Worm (Caenorhabditis elegans) whole organism, L3 larva: ENCODE results near the gene ndab-1.
A peak's percentile ranks its signal among the peaks of the same experiment; 100 is the strongest.

Experiments used
- aly-2 ChIP-seq: fragments of 150-350 bp; optimal IDR thresholded peaks from 2 replicates; lab custom pipeline; 2014; ENCODE audit warnings: missing biosample characterization, missing genetic modification characterization
- ama-1 ChIP-seq: fragments of 150-350 bp; optimal IDR thresholded peaks from 2 replicates; lab custom pipeline; 2018
- ceh-16 ChIP-seq: sonication (generic microtip); optimal IDR thresholded peaks from 2 replicates; lab custom pipeline; 2017; ENCODE audit warnings: missing biosample characterization, missing genetic modification characterization
- ceh-82 ChIP-seq: fragments of 150-350 bp; optimal IDR thresholded peaks from 2 replicates; lab custom pipeline; 2014; ENCODE audit warnings: missing biosample characterization, missing genetic modification characterization
- daf-12 ChIP-seq: fragments of 150-350 bp; optimal IDR thresholded peaks from 2 replicates; lab custom pipeline; 2014; ENCODE audit warnings: missing biosample characterization, missing genetic modification reagents, missing genetic modification characterization
- elt-1 ChIP-seq: fragments of 150-350 bp; optimal IDR thresholded peaks from 2 replicates; lab custom pipeline; 2014; ENCODE audit warnings: missing biosample characterization, missing genetic modification characterization
- elt-2 ChIP-seq: sonication (generic microtip); optimal IDR thresholded peaks from 2 replicates; lab custom pipeline; 2016; ENCODE audit warnings: missing genetic modification reagents, mild to moderate bottlenecking, missing genetic modification characterization, missing compliant biosample characterization
- elt-3 ChIP-seq, 3 experiments: fragments of 150-350 bp in 1 of 3; sonication (generic microtip) in 2 of 3; optimal IDR thresholded peaks; 2 replicates in 2 of 3; 4 replicates in 1 of 3; lab custom pipeline; 2014 to 2017; ENCODE audit warnings: missing biosample characterization in 3 of 3, missing genetic modification characterization in 3 of 3
- eor-1 ChIP-seq, 2 experiments: fragments of 150-350 bp; optimal IDR thresholded peaks; 2 replicates each; lab custom pipeline; 2014 to 2018; ENCODE audit warnings: missing biosample characterization in 2 of 2, missing genetic modification characterization in 2 of 2
- fkh-10 ChIP-seq: sonication (generic microtip); optimal IDR thresholded peaks from 2 replicates; lab custom pipeline; 2017; ENCODE audit warnings: missing biosample characterization, missing genetic modification reagents, missing genetic modification characterization
- fkh-2 ChIP-seq: fragments of 150-350 bp; optimal IDR thresholded peaks from 2 replicates; lab custom pipeline; 2014; ENCODE audit warnings: missing biosample characterization, missing genetic modification reagents, missing genetic modification characterization
- fos-1 ChIP-seq: fragments of 150-350 bp; optimal IDR thresholded peaks from 2 replicates; lab custom pipeline; 2014; ENCODE audit warnings: missing biosample characterization, missing genetic modification characterization
- hmg-11 ChIP-seq: sonication (generic microtip); optimal IDR thresholded peaks from 2 replicates; lab custom pipeline; 2016; ENCODE audit warnings: missing genetic modification characterization, missing compliant biosample characterization
- jun-1 ChIP-seq: fragments of 150-350 bp; optimal IDR thresholded peaks from 2 replicates; lab custom pipeline; 2014; ENCODE audit warnings: missing biosample characterization, missing genetic modification reagents, missing genetic modification characterization
- lin-15B ChIP-seq: fragments of 150-350 bp; optimal IDR thresholded peaks from 2 replicates; lab custom pipeline; 2014; ENCODE audit warnings: missing biosample characterization, missing genetic modification characterization
- lin-39 ChIP-seq: fragments of 150-350 bp; optimal IDR thresholded peaks from 2 replicates; lab custom pipeline; 2018; ENCODE audit warnings: missing biosample characterization, missing genetic modification reagents, missing genetic modification characterization
- lsy-12 ChIP-seq: sonication (generic microtip); optimal IDR thresholded peaks from 2 replicates; lab custom pipeline; 2016; ENCODE audit warnings: mild to moderate bottlenecking, missing genetic modification characterization, missing compliant biosample characterization
- mdl-1 ChIP-seq: fragments of 150-350 bp; optimal IDR thresholded peaks from 2 replicates; lab custom pipeline; 2014; ENCODE audit warnings: missing biosample characterization, missing genetic modification characterization
- nfya-1 ChIP-seq: sonication (generic microtip); optimal IDR thresholded peaks from 2 replicates; lab custom pipeline; 2017; ENCODE audit warnings: missing genetic modification characterization, mild to moderate bottlenecking, missing compliant biosample characterization, antibody characterized with exemption, moderate library complexity; ENCODE audit not compliant: insufficient read depth
- nhr-11 ChIP-seq: fragments of 150-350 bp; optimal IDR thresholded peaks from 2 replicates; lab custom pipeline; 2014; ENCODE audit warnings: missing biosample characterization, missing genetic modification characterization
- nhr-12 ChIP-seq: fragments of 150-350 bp; optimal IDR thresholded peaks from 2 replicates; lab custom pipeline; 2014; ENCODE audit warnings: missing biosample characterization, missing genetic modification characterization
- nhr-237 ChIP-seq: fragments of 150-350 bp; optimal IDR thresholded peaks from 2 replicates; lab custom pipeline; 2014; ENCODE audit warnings: missing biosample characterization, missing genetic modification characterization
- nhr-25 ChIP-seq: sonication (generic microtip); optimal IDR thresholded peaks from 2 replicates; lab custom pipeline; 2017; ENCODE audit warnings: missing biosample characterization, missing genetic modification characterization
- nhr-28 ChIP-seq: fragments of 150-350 bp; optimal IDR thresholded peaks from 2 replicates; lab custom pipeline; 2014; ENCODE audit warnings: missing biosample characterization, missing genetic modification characterization
- nhr-43 ChIP-seq: sonication (generic microtip); optimal IDR thresholded peaks from 2 replicates; lab custom pipeline; 2016; ENCODE audit warnings: mild to moderate bottlenecking, missing genetic modification characterization, missing compliant biosample characterization; ENCODE audit not compliant: poor library complexity, severe bottlenecking
- nhr-67 ChIP-seq: fragments of 150-350 bp; optimal IDR thresholded peaks from 2 replicates; lab custom pipeline; 2014; ENCODE audit warnings: missing biosample characterization, missing genetic modification characterization
- nhr-77 ChIP-seq: fragments of 150-350 bp; optimal IDR thresholded peaks from 2 replicates; lab custom pipeline; 2014; ENCODE audit warnings: missing biosample characterization, missing genetic modification characterization
- pha-4 ChIP-seq: fragments of 150-350 bp; optimal IDR thresholded peaks from 2 replicates; lab custom pipeline; 2014; ENCODE audit warnings: missing biosample characterization, missing genetic modification reagents, missing genetic modification characterization
- pqm-1 ChIP-seq: fragments of 150-350 bp; optimal IDR thresholded peaks from 2 replicates; lab custom pipeline; 2017; ENCODE audit warnings: missing biosample characterization, missing genetic modification characterization, inconsistent platforms
- skn-1 ChIP-seq: fragments of 150-350 bp; optimal IDR thresholded peaks from 2 replicates; lab custom pipeline; 2014; ENCODE audit warnings: missing biosample characterization, missing genetic modification characterization
- snpc-4 ChIP-seq: fragments of 150-350 bp; optimal IDR thresholded peaks from 2 replicates; lab custom pipeline; 2014; ENCODE audit warnings: missing biosample characterization, missing genetic modification characterization
- tbx-2 ChIP-seq: sonication (generic microtip); optimal IDR thresholded peaks from 2 replicates; lab custom pipeline; 2016; ENCODE audit warnings: mild to moderate bottlenecking, missing genetic modification characterization, missing compliant biosample characterization
- unc-62 ChIP-seq: fragments of 150-350 bp; sonication (generic microtip); optimal IDR thresholded peaks from 4 replicates; lab custom pipeline; 2014; ENCODE audit warnings: missing biosample characterization, missing genetic modification reagents, missing genetic modification characterization
- ztf-4 ChIP-seq: fragments of 150-350 bp; optimal IDR thresholded peaks from 2 replicates; lab custom pipeline; 2014; ENCODE audit warnings: missing biosample characterization, missing genetic modification characterization

ndab-1 gene

ce11 chrIII:11915666-11916065, at the start of gene ndab-1, which contains the start of gene npp-16:
TSS of gene ndab-1 (minus strand) at chrIII:11915712.
TSS of gene npp-16 (plus strand) at chrIII:11915928.
- TF ChIP-seq nfya-1 (tag; lab: Kevin White, UChicago) (peak; percentile 54), lin-15B (tag; lab: Kevin White, UChicago) (peak; percentile 33), pha-4 (tag; lab: Kevin White, UChicago) (peak; percentile 6), nhr-43 (no peak), hmg-11 (tag; lab: Kevin White, UChicago) (peak; percentile 24)

- TF ChIP-seq hmg-11 (tag; lab: Kevin White, UChicago) = no peak
- TF ChIP-seq pqm-1 (tag; lab: Kevin White, UChicago) = no peak
- no peak for TF ChIP-seq ceh-16 (tag; lab: Kevin White, UChicago)
- TF ChIP-seq tbx-2 (tag; lab: Kevin White, UChicago) = no peak
- no peak for TF ChIP-seq ceh-82 (tag; lab: Kevin White, UChicago)
- TF ChIP-seq lin-15B (tag; lab: Kevin White, UChicago) = no peak
- TF ChIP-seq nhr-237 (tag; lab: Kevin White, UChicago) = no peak
- TF ChIP-seq fkh-2 (tag; lab: Kevin White, UChicago) = no peak
- no peak for TF ChIP-seq snpc-4 (tag; lab: Kevin White, UChicago)
- TF ChIP-seq nhr-11 = no peak
- TF ChIP-seq nhr-67 (tag; lab: Kevin White, UChicago) = no peak
- TF ChIP-seq ztf-4 = no peak
- TF ChIP-seq nhr-25 (tag; lab: Kevin White, UChicago) = no peak
- no peak for TF ChIP-seq nhr-28 (tag; lab: Kevin White, UChicago)
- TF ChIP-seq nhr-77 = no peak
- TF ChIP-seq unc-62 (GFP tag; lab: Kevin White, UChicago) = no peak
- no peak for TF ChIP-seq elt-1 (tag; lab: Kevin White, UChicago)
- no peak for TF ChIP-seq fos-1 (tag; lab: Kevin White, UChicago)
- no peak for TF ChIP-seq mdl-1 (tag; lab: Kevin White, UChicago)
These were observed 44.6 kb upstream of the ndab-1 start, which contains the start of gene top-3 for ce11 chrIII:11960080-11960479. TSS of gene top-3 (minus strand) at chrIII:11960180.

- TF ChIP-seq nfya-1 (tag; lab: Kevin White, UChicago) = peak; percentile 85
- TF ChIP-seq nhr-28 (tag; lab: Kevin White, UChicago) = no peak
These were observed 38.6 kb upstream of the ndab-1 start for ce11 chrIII:11954150-11954549.

- TF ChIP-seq lsy-12 = no peak
- TF ChIP-seq lin-39 (tag; lab: Kevin White, UChicago) = no peak
- TF ChIP-seq fos-1 (tag; lab: Kevin White, UChicago) = no peak
- no peak for TF ChIP-seq daf-12 (tag; lab: Kevin White, UChicago)
- no peak for TF ChIP-seq jun-1 (tag; lab: Kevin White, UChicago)
- no peak for TF ChIP-seq nhr-237 (tag; lab: Kevin White, UChicago)
- TF ChIP-seq eor-1 (tag; optimal IDR thresholded peaks at IDR 0.05; lab: Kevin White, UChicago) = no peak
- TF ChIP-seq nhr-67 (tag; lab: Kevin White, UChicago) = no peak
- no peak for TF ChIP-seq nhr-11
- TF ChIP-seq aly-2 (tag; lab: Kevin White, UChicago) = no peak
- no peak for TF ChIP-seq skn-1 (tag; lab: Kevin White, UChicago)
- TF ChIP-seq nhr-25 (tag; lab: Kevin White, UChicago) = no peak
- TF ChIP-seq fkh-10 (GFP tag; lab: Kevin White, UChicago) = no peak
- no peak for TF ChIP-seq lin-15B (tag; lab: Kevin White, UChicago)
- TF ChIP-seq ama-1 (lab: Kevin White, UChicago) = no peak
These were observed 35.6 kb upstream of the ndab-1 start for ce11 chrIII:11951111-11951510.

ce11 chrIII:11949276-11949879, 33.9 kb upstream of the ndab-1 start:
- TF ChIP-seq elt-3 (tag; optimal IDR thresholded peaks at IDR 0.05; lab: Kevin White, UChicago) (no peak), snpc-4 (tag; lab: Kevin White, UChicago) (no peak), ama-1 (lab: Kevin White, UChicago) (no peak), nhr-12 (tag; lab: Kevin White, UChicago) (no peak), pqm-1 (tag; lab: Kevin White, UChicago) (peak; percentile 40), pha-4 (tag; lab: Kevin White, UChicago) (peak; percentile 37), ceh-16 (tag; lab: Kevin White, UChicago) (no peak), elt-2 (tag; lab: Kevin White, UChicago) (peak; percentile 40)
- TF ChIP-seq, all 47 proteins: peak for 3
